Fruit fly (Drosophila melanogaster) whole organism, prepupa: Measurements from ENCODE around the gene Npc2g.
A peak's percentile ranks its signal among the peaks of the same experiment; 100 is the strongest.

Experiments
- Blimp-1 ChIP-seq: fragments of 200-800 bp; sonication (Bioruptor generic); optimal IDR thresholded peaks from 3 replicates; lab custom pipeline; 2017; ENCODE audit warnings: missing biosample characterization, missing genetic modification characterization, mild to moderate bottlenecking, moderate library complexity, missing genetic modification reagents
- CG10669 ChIP-seq: fragments of 200-800 bp; sonication (Bioruptor generic); optimal IDR thresholded peaks from 3 replicates; lab custom pipeline; 2018; ENCODE audit warnings: missing biosample characterization, mild to moderate bottlenecking, missing genetic modification characterization, moderate library complexity
- CG11902 ChIP-seq: fragments of 200-800 bp; sonication (Bioruptor generic); optimal IDR thresholded peaks from 3 replicates; lab custom pipeline; 2016; ENCODE audit warnings: missing biosample characterization, missing genetic modification characterization
- CG15336 ChIP-seq: fragments of 200-800 bp; sonication (Bioruptor generic); IDR thresholded peaks from 2 replicates; pipeline ENCODE4 v1.3.6; 2022; ENCODE audit warnings: missing biosample characterization, missing genetic modification characterization
- CG3032 ChIP-seq: fragments of 200-800 bp; optimal IDR thresholded peaks from 2 replicates; lab custom pipeline; 2019; ENCODE audit warnings: missing biosample characterization, mild to moderate bottlenecking, missing genetic modification characterization, moderate library complexity
- CG32006 ChIP-seq: fragments of 200-800 bp; sonication (Bioruptor generic); optimal IDR thresholded peaks from 3 replicates; lab custom pipeline; 2017; ENCODE audit warnings: missing biosample characterization, mild to moderate bottlenecking, missing genetic modification characterization
- CG34406 ChIP-seq: fragments of 200-800 bp; sonication (Bioruptor generic); optimal IDR thresholded peaks from 3 replicates; lab custom pipeline; 2016; ENCODE audit warnings: missing biosample characterization, missing genetic modification characterization
- CG3919 ChIP-seq: fragments of 200-800 bp; sonication (Bioruptor generic); optimal IDR thresholded peaks from 3 replicates; lab custom pipeline; 2016; ENCODE audit warnings: missing biosample characterization, missing genetic modification characterization
- CG4318 ChIP-seq: fragments of 200-800 bp; sonication (Bioruptor generic); optimal IDR thresholded peaks from 3 replicates; lab custom pipeline; 2017; ENCODE audit warnings: missing biosample characterization, mild to moderate bottlenecking, missing genetic modification characterization
- CG6163 ChIP-seq: fragments of 200-800 bp; sonication (Bioruptor generic); IDR thresholded peaks from 3 replicates; pipeline ENCODE4 v1.3.6; 2022; ENCODE audit warnings: missing biosample characterization, missing genetic modification characterization
- CG6276 ChIP-seq: fragments of 200-800 bp; sonication (Bioruptor generic); optimal IDR thresholded peaks from 2 replicates; lab custom pipeline; 2017; ENCODE audit warnings: missing biosample characterization, mild to moderate bottlenecking, missing genetic modification characterization
- CG6792 ChIP-seq: fragments of 200-800 bp; sonication (Bioruptor generic); optimal IDR thresholded peaks from 3 replicates; lab custom pipeline; 2016; ENCODE audit warnings: missing biosample characterization, missing genetic modification characterization
- CG6808 ChIP-seq: fragments of 200-800 bp; sonication (Bioruptor generic); optimal IDR thresholded peaks from 3 replicates; lab custom pipeline; 2017; ENCODE audit warnings: missing biosample characterization, missing genetic modification characterization, mild to moderate bottlenecking, moderate library complexity, missing genetic modification reagents
- CG6854 ChIP-seq: fragments of 200-800 bp; sonication (Bioruptor generic); optimal IDR thresholded peaks from 2 replicates; lab custom pipeline; 2017; ENCODE audit warnings: missing biosample characterization, mild to moderate bottlenecking, missing genetic modification characterization
- CG7368 ChIP-seq: fragments of 200-800 bp; sonication (Bioruptor generic); optimal IDR thresholded peaks from 3 replicates; lab custom pipeline; 2016; ENCODE audit warnings: missing biosample characterization, missing genetic modification characterization
- CG8119 ChIP-seq: fragments of 200-800 bp; sonication (Bioruptor generic); IDR thresholded peaks from 3 replicates; pipeline ENCODE4 v1.3.6; 2022; ENCODE audit warnings: missing biosample characterization, missing genetic modification characterization
- CG8319 ChIP-seq: fragments of 200-800 bp; sonication (Bioruptor generic); optimal IDR thresholded peaks from 3 replicates; lab custom pipeline; 2016; ENCODE audit warnings: missing biosample characterization, missing genetic modification characterization
- CG8632 ChIP-seq: fragments of 200-800 bp; sonication (Bioruptor generic); optimal IDR thresholded peaks from 3 replicates; lab custom pipeline; 2016; ENCODE audit warnings: missing biosample characterization, missing genetic modification characterization
- CG9139 ChIP-seq: fragments of 200-800 bp; sonication (Bioruptor generic); optimal IDR thresholded peaks from 3 replicates; lab custom pipeline; 2017; ENCODE audit warnings: missing biosample characterization, mild to moderate bottlenecking, missing genetic modification characterization
- Eip75B ChIP-seq: fragments of 200-800 bp; sonication (Bioruptor generic); optimal IDR thresholded peaks from 3 replicates; lab custom pipeline; 2016; ENCODE audit warnings: missing biosample characterization, missing genetic modification characterization
- Eip78C ChIP-seq: fragments of 200-800 bp; sonication (Bioruptor generic); peaks from one replicate; lab custom pipeline; 2016; ENCODE audit warnings: missing biosample characterization, missing genetic modification characterization
- Eip93F ChIP-seq: fragments of 200-800 bp; sonication (Bioruptor generic); optimal IDR thresholded peaks from 2 replicates; lab custom pipeline; 2016; ENCODE audit warnings: missing biosample characterization, mild to moderate bottlenecking, missing genetic modification characterization
- Ets21C ChIP-seq: fragments of 200-800 bp; sonication (Bioruptor generic); optimal IDR thresholded peaks from 3 replicates; lab custom pipeline; 2016; ENCODE audit warnings: missing biosample characterization, missing genetic modification characterization
- Ets96B ChIP-seq: fragments of 200-800 bp; optimal IDR thresholded peaks from 2 replicates; lab custom pipeline; 2019; ENCODE audit warnings: missing biosample characterization, mild to moderate bottlenecking, missing genetic modification characterization, moderate library complexity
- Hr38 ChIP-seq: sonication (Bioruptor generic); optimal IDR thresholded peaks from 2 replicates; lab custom pipeline; 2016; ENCODE audit warnings: missing biosample characterization, missing genetic modification characterization
- Hr39 ChIP-seq: fragments of 200-800 bp; sonication (Bioruptor generic); optimal IDR thresholded peaks from 2 replicates; lab custom pipeline; 2016; ENCODE audit warnings: missing biosample characterization, missing genetic modification characterization
- Lpt ChIP-seq: fragments of 200-800 bp; sonication (Bioruptor generic); optimal IDR thresholded peaks from 3 replicates; lab custom pipeline; 2016; ENCODE audit warnings: missing biosample characterization, missing genetic modification characterization
- Met ChIP-seq: fragments of 200-800 bp; sonication (Bioruptor generic); optimal IDR thresholded peaks from 3 replicates; lab custom pipeline; 2016; ENCODE audit warnings: missing biosample characterization, missing genetic modification characterization
- OdsH ChIP-seq: fragments of 200-800 bp; sonication (Bioruptor generic); optimal IDR thresholded peaks from 3 replicates; lab custom pipeline; 2016; ENCODE audit warnings: missing biosample characterization, missing genetic modification characterization
- Smox ChIP-seq: fragments of 200-800 bp; sonication (Bioruptor generic); optimal IDR thresholded peaks from 3 replicates; lab custom pipeline; 2016; ENCODE audit warnings: missing biosample characterization, missing genetic modification characterization
- Sox102F ChIP-seq: fragments of 200-800 bp; sonication (Bioruptor generic); optimal IDR thresholded peaks from 2 replicates; lab custom pipeline; 2016; ENCODE audit warnings: missing biosample characterization, mild to moderate bottlenecking, missing genetic modification characterization
- Sox14 ChIP-seq: fragments of 200-800 bp; sonication (Bioruptor generic); optimal IDR thresholded peaks from 3 replicates; lab custom pipeline; 2016; ENCODE audit warnings: missing biosample characterization, missing genetic modification characterization
- Sox15 ChIP-seq: fragments of 200-800 bp; sonication (Bioruptor generic); optimal IDR thresholded peaks from 3 replicates; lab custom pipeline; 2016; ENCODE audit warnings: missing biosample characterization, missing genetic modification characterization
- achi ChIP-seq: fragments of 200-800 bp; sonication (Bioruptor generic); optimal IDR thresholded peaks from 3 replicates; lab custom pipeline; 2016; ENCODE audit warnings: missing biosample characterization, missing genetic modification characterization
- acj6 ChIP-seq: fragments of 200-800 bp; sonication (Bioruptor generic); optimal IDR thresholded peaks from 3 replicates; lab custom pipeline; 2016; ENCODE audit warnings: missing biosample characterization, missing genetic modification characterization
- cyc ChIP-seq: fragments of 200-800 bp; sonication (Bioruptor generic); optimal IDR thresholded peaks from 3 replicates; lab custom pipeline; 2016; ENCODE audit warnings: missing biosample characterization, missing genetic modification characterization
- dac ChIP-seq: fragments of 200-800 bp; sonication (Bioruptor generic); optimal IDR thresholded peaks from 2 replicates; lab custom pipeline; 2017; ENCODE audit warnings: missing biosample characterization, mild to moderate bottlenecking, missing genetic modification characterization
- dsx ChIP-seq: fragments of 200-800 bp; optimal IDR thresholded peaks from 3 replicates; lab custom pipeline; 2019; ENCODE audit warnings: missing biosample characterization, mild to moderate bottlenecking, missing genetic modification characterization, moderate library complexity; ENCODE audit not compliant: poor library complexity, severe bottlenecking
- fd59A ChIP-seq: fragments of 200-800 bp; sonication (Bioruptor generic); optimal IDR thresholded peaks from 2 replicates; lab custom pipeline; 2017; ENCODE audit warnings: missing biosample characterization, mild to moderate bottlenecking, missing genetic modification characterization, missing genetic modification reagents
- fd85E ChIP-seq: fragments of 200-800 bp; sonication (Bioruptor generic); optimal IDR thresholded peaks from 3 replicates; lab custom pipeline; 2016; ENCODE audit warnings: missing biosample characterization, missing genetic modification characterization
- fkh ChIP-seq: fragments of 200-800 bp; sonication (Bioruptor generic); optimal IDR thresholded peaks from 3 replicates; lab custom pipeline; 2017; ENCODE audit warnings: missing biosample characterization, mild to moderate bottlenecking, missing genetic modification characterization, moderate library complexity
- lz ChIP-seq: fragments of 200-800 bp; sonication (Bioruptor generic); optimal IDR thresholded peaks from 3 replicates; lab custom pipeline; 2016; ENCODE audit warnings: missing biosample characterization, missing genetic modification characterization
- net ChIP-seq: fragments of 200-800 bp; sonication (Bioruptor generic); optimal IDR thresholded peaks from 3 replicates; lab custom pipeline; 2016; ENCODE audit warnings: missing biosample characterization, missing genetic modification characterization
- pdm3 ChIP-seq: fragments of 200-800 bp; sonication (Bioruptor generic); optimal IDR thresholded peaks from 3 replicates; lab custom pipeline; 2016; ENCODE audit warnings: missing biosample characterization, missing genetic modification characterization
- salr ChIP-seq, 2 experiments: fragments of 200-800 bp; sonication (Bioruptor generic); optimal IDR thresholded peaks; 3 replicates each; lab custom pipeline; 2016 to 2018; ENCODE audit warnings: missing biosample characterization in 2 of 2, missing genetic modification characterization in 2 of 2, mild to moderate bottlenecking in 1 of 2
- spab ChIP-seq: fragments of 200-800 bp; sonication (Bioruptor generic); optimal IDR thresholded peaks from 2 replicates; lab custom pipeline; 2017; ENCODE audit warnings: missing biosample characterization, mild to moderate bottlenecking, missing genetic modification characterization, missing genetic modification reagents
- ss ChIP-seq, 2 experiments: fragments of 200-800 bp; sonication (Bioruptor generic); optimal IDR thresholded peaks; 2 replicates in 1 of 2; 3 replicates in 1 of 2; lab custom pipeline; 2017 to 2018; ENCODE audit warnings: mild to moderate bottlenecking in 2 of 2, missing biosample characterization in 2 of 2, missing genetic modification characterization in 2 of 2, moderate library complexity in 1 of 2
- svp ChIP-seq: fragments of 200-800 bp; sonication (Bioruptor generic); peaks from one replicate; lab custom pipeline; 2016; ENCODE audit warnings: missing biosample characterization, missing genetic modification characterization
- topi ChIP-seq: fragments of 200-800 bp; sonication (Bioruptor generic); optimal IDR thresholded peaks from 3 replicates; lab custom pipeline; 2016; ENCODE audit warnings: missing biosample characterization, missing genetic modification characterization
- vri ChIP-seq: fragments of 200-800 bp; sonication (Bioruptor generic); optimal IDR thresholded peaks from 3 replicates; lab custom pipeline; 2016; ENCODE audit warnings: missing biosample characterization, mild to moderate bottlenecking, missing genetic modification characterization

Npc2g gene

dm6 chr3R:30782553-30782952 is 37.5 kb upstream of the Npc2g start:
- peak; percentile 55 for TF ChIP-seq svp (GFP tag; lab: Kevin White, UChicago)
- no peak for TF ChIP-seq CG6854 (GFP tag; lab: Kevin White, UChicago)
- no peak for TF ChIP-seq achi (GFP tag; lab: Kevin White, UChicago)
- TF ChIP-seq net = peak; percentile 14

- no peak for TF ChIP-seq Eip93F (GFP tag; lab: Kevin White, UChicago)
- peak; percentile 82 for TF ChIP-seq Sox102F (GFP tag; lab: Kevin White, UChicago)
- peak; percentile 97 for TF ChIP-seq Sox14
- peak; percentile 97 for TF ChIP-seq svp (GFP tag; lab: Kevin White, UChicago)
- TF ChIP-seq acj6 (GFP tag; lab: Kevin White, UChicago) = peak; percentile 93
- TF ChIP-seq CG6792 = peak; percentile 92
- TF ChIP-seq spab (GFP tag; lab: Kevin White, UChicago) = peak; percentile 91
- peak; percentile 84 for TF ChIP-seq CG34406 (GFP tag; lab: Kevin White, UChicago)
- TF ChIP-seq CG8632 (GFP tag; lab: Kevin White, UChicago) = peak; percentile 83
- TF ChIP-seq CG3032 (tag; lab: Kevin White, UChicago) = peak; percentile 94
- TF ChIP-seq CG4318 (GFP tag; lab: Kevin White, UChicago) = peak; percentile 85
- TF ChIP-seq topi (GFP tag; lab: Kevin White, UChicago) = peak; percentile 86
- peak; percentile 94 for TF ChIP-seq CG10669 (GFP tag; lab: Kevin White, UChicago)
- peak; percentile 95 for TF ChIP-seq CG8119 (GFP tag; lab: Robert Waterston, UW)
- TF ChIP-seq ss (GFP tag; optimal IDR thresholded peaks at IDR 0.05; lab: Kevin White, UChicago) = peak; percentile 89 to 95
- peak; percentile 91 for TF ChIP-seq cyc (GFP tag; lab: Kevin White, UChicago)
- peak; percentile 69 for TF ChIP-seq Hr38 (GFP tag; lab: Kevin White, UChicago)
- TF ChIP-seq dac (GFP tag; lab: Kevin White, UChicago) = peak; percentile 80
- peak; percentile 42 for TF ChIP-seq Blimp-1 (GFP tag; lab: Kevin White, UChicago)
- TF ChIP-seq CG9139 (GFP tag; lab: Kevin White, UChicago) = peak; percentile 92
- TF ChIP-seq Hr39 = peak; percentile 90
- peak; percentile 84 for TF ChIP-seq Sox15 (GFP tag; lab: Kevin White, UChicago)
- peak; percentile 97 for TF ChIP-seq CG6163 (GFP tag; lab: Robert Waterston, UW)
- TF ChIP-seq CG15336 (GFP tag; lab: Robert Waterston, UW) = peak; percentile 95
- TF ChIP-seq pdm3 (GFP tag; lab: Kevin White, UChicago) = peak; percentile 94
- peak; percentile 95 for TF ChIP-seq Ets96B (tag; lab: Kevin White, UChicago)
- peak; percentile 75 for TF ChIP-seq fd85E
- peak; percentile 94 for TF ChIP-seq fd59A
- TF ChIP-seq Lpt (GFP tag; lab: Kevin White, UChicago) = peak; percentile 91
- TF ChIP-seq lz (GFP tag; lab: Kevin White, UChicago) = peak; percentile 85
- peak; percentile 91 for TF ChIP-seq CG6808
- peak; percentile 96 for TF ChIP-seq fkh
- TF ChIP-seq CG6276 (GFP tag; lab: Kevin White, UChicago) = peak; percentile 90
- TF ChIP-seq CG32006 = peak; percentile 96
- TF ChIP-seq CG11902 = peak; percentile 82
- peak; percentile 93 for TF ChIP-seq dsx (GFP tag; lab: Kevin White, UChicago)
- peak; percentile 82 for TF ChIP-seq CG8319 (GFP tag; lab: Kevin White, UChicago)
- peak; percentile 93 for TF ChIP-seq achi (GFP tag; lab: Kevin White, UChicago)
- peak; percentile 95 for TF ChIP-seq OdsH (GFP tag; lab: Kevin White, UChicago)
- TF ChIP-seq salr (GFP tag; optimal IDR thresholded peaks at IDR 0.05; lab: Kevin White, UChicago) = peak; percentile 88 to 90
- peak; percentile 93 for TF ChIP-seq CG3919 (GFP tag; lab: Kevin White, UChicago)
- TF ChIP-seq Met = peak; percentile 72
- peak; percentile 96 for TF ChIP-seq Eip78C
- TF ChIP-seq vri = peak; percentile 53
- peak; percentile 83 for TF ChIP-seq CG7368 (GFP tag; lab: Kevin White, UChicago)
- TF ChIP-seq Ets21C (GFP tag; lab: Kevin White, UChicago) = peak; percentile 74
- peak; percentile 84 for TF ChIP-seq Smox
- peak; percentile 87 for TF ChIP-seq Eip75B (GFP tag; lab: Kevin White, UChicago)
These were observed 36.6 kb upstream of the Npc2g start for dm6 chr3R:30781661-30782120.
